Worm (Caenorhabditis elegans) whole organism, L3 larva: ENCODE measurements around the gene sdhd-1.

ENCODE experiments used
- R02D3.7 ChIP-seq: fragments of 150-350 bp; optimal IDR thresholded peaks from 2 replicates; lab custom pipeline; 2014; ENCODE audit warnings: missing biosample characterization, missing genetic modification characterization
- aly-2 ChIP-seq: fragments of 150-350 bp; optimal IDR thresholded peaks from 2 replicates; lab custom pipeline; 2014; ENCODE audit warnings: missing biosample characterization, missing genetic modification characterization
- ama-1 ChIP-seq: fragments of 150-350 bp; optimal IDR thresholded peaks from 2 replicates; lab custom pipeline; 2018
- ceh-16 ChIP-seq: sonication (generic microtip); optimal IDR thresholded peaks from 2 replicates; lab custom pipeline; 2017; ENCODE audit warnings: missing biosample characterization, missing genetic modification characterization
- ceh-28 ChIP-seq: fragments of 150-350 bp; optimal IDR thresholded peaks from 2 replicates; lab custom pipeline; 2014; ENCODE audit warnings: missing biosample characterization, missing genetic modification reagents, missing genetic modification characterization
- ceh-82 ChIP-seq: fragments of 150-350 bp; optimal IDR thresholded peaks from 2 replicates; lab custom pipeline; 2014; ENCODE audit warnings: missing biosample characterization, missing genetic modification characterization
- ceh-9 ChIP-seq: sonication (generic microtip); optimal IDR thresholded peaks from 2 replicates; lab custom pipeline; 2018; ENCODE audit warnings: missing biosample characterization, missing genetic modification characterization
- daf-12 ChIP-seq: fragments of 150-350 bp; optimal IDR thresholded peaks from 2 replicates; lab custom pipeline; 2014; ENCODE audit warnings: missing biosample characterization, missing genetic modification reagents, missing genetic modification characterization
- egl-27 ChIP-seq: sonication (generic microtip); optimal IDR thresholded peaks from 4 replicates; lab custom pipeline; 2017; ENCODE audit warnings: missing biosample characterization, missing genetic modification reagents, missing genetic modification characterization
- elt-1 ChIP-seq: fragments of 150-350 bp; optimal IDR thresholded peaks from 2 replicates; lab custom pipeline; 2014; ENCODE audit warnings: missing biosample characterization, missing genetic modification characterization
- elt-2 ChIP-seq: sonication (generic microtip); optimal IDR thresholded peaks from 2 replicates; lab custom pipeline; 2016; ENCODE audit warnings: missing genetic modification reagents, mild to moderate bottlenecking, missing genetic modification characterization, missing compliant biosample characterization
- elt-3 ChIP-seq, 3 experiments: fragments of 150-350 bp in 1 of 3; sonication (generic microtip) in 2 of 3; optimal IDR thresholded peaks; 2 replicates in 2 of 3; 4 replicates in 1 of 3; lab custom pipeline; 2014 to 2017; ENCODE audit warnings: missing biosample characterization in 3 of 3, missing genetic modification characterization in 3 of 3
- eor-1 ChIP-seq, 2 experiments: fragments of 150-350 bp; optimal IDR thresholded peaks; 2 replicates each; lab custom pipeline; 2014 to 2018; ENCODE audit warnings: missing biosample characterization in 2 of 2, missing genetic modification characterization in 2 of 2
- fkh-10 ChIP-seq: sonication (generic microtip); optimal IDR thresholded peaks from 2 replicates; lab custom pipeline; 2017; ENCODE audit warnings: missing biosample characterization, missing genetic modification reagents, missing genetic modification characterization
- fkh-2 ChIP-seq: fragments of 150-350 bp; optimal IDR thresholded peaks from 2 replicates; lab custom pipeline; 2014; ENCODE audit warnings: missing biosample characterization, missing genetic modification reagents, missing genetic modification characterization
- fos-1 ChIP-seq: fragments of 150-350 bp; optimal IDR thresholded peaks from 2 replicates; lab custom pipeline; 2014; ENCODE audit warnings: missing biosample characterization, missing genetic modification characterization
- jun-1 ChIP-seq: fragments of 150-350 bp; optimal IDR thresholded peaks from 2 replicates; lab custom pipeline; 2014; ENCODE audit warnings: missing biosample characterization, missing genetic modification reagents, missing genetic modification characterization
- lsy-12 ChIP-seq: sonication (generic microtip); optimal IDR thresholded peaks from 2 replicates; lab custom pipeline; 2016; ENCODE audit warnings: mild to moderate bottlenecking, missing genetic modification characterization, missing compliant biosample characterization
- mdl-1 ChIP-seq: fragments of 150-350 bp; optimal IDR thresholded peaks from 2 replicates; lab custom pipeline; 2014; ENCODE audit warnings: missing biosample characterization, missing genetic modification characterization
- mml-1 ChIP-seq: fragments of 150-350 bp; sonication (generic microtip); optimal IDR thresholded peaks from 3 replicates; lab custom pipeline; 2014; ENCODE audit warnings: missing biosample characterization, missing genetic modification characterization
- nfya-1 ChIP-seq: sonication (generic microtip); optimal IDR thresholded peaks from 2 replicates; lab custom pipeline; 2017; ENCODE audit warnings: missing genetic modification characterization, mild to moderate bottlenecking, missing compliant biosample characterization, antibody characterized with exemption, moderate library complexity; ENCODE audit not compliant: insufficient read depth
- nhr-12 ChIP-seq: fragments of 150-350 bp; optimal IDR thresholded peaks from 2 replicates; lab custom pipeline; 2014; ENCODE audit warnings: missing biosample characterization, missing genetic modification characterization
- nhr-23 ChIP-seq: fragments of 150-350 bp; optimal IDR thresholded peaks from 2 replicates; lab custom pipeline; 2014; ENCODE audit warnings: missing biosample characterization, missing genetic modification reagents, missing genetic modification characterization
- nhr-237 ChIP-seq: fragments of 150-350 bp; optimal IDR thresholded peaks from 2 replicates; lab custom pipeline; 2014; ENCODE audit warnings: missing biosample characterization, missing genetic modification characterization
- nhr-28 ChIP-seq: fragments of 150-350 bp; optimal IDR thresholded peaks from 2 replicates; lab custom pipeline; 2014; ENCODE audit warnings: missing biosample characterization, missing genetic modification characterization
- nhr-43 ChIP-seq: sonication (generic microtip); optimal IDR thresholded peaks from 2 replicates; lab custom pipeline; 2016; ENCODE audit warnings: mild to moderate bottlenecking, missing genetic modification characterization, missing compliant biosample characterization; ENCODE audit not compliant: poor library complexity, severe bottlenecking
- nhr-67 ChIP-seq: fragments of 150-350 bp; optimal IDR thresholded peaks from 2 replicates; lab custom pipeline; 2014; ENCODE audit warnings: missing biosample characterization, missing genetic modification characterization
- nhr-76 ChIP-seq: fragments of 150-350 bp; sonication (generic microtip); optimal IDR thresholded peaks from 5 replicates; lab custom pipeline; 2014; ENCODE audit warnings: missing biosample characterization, missing genetic modification characterization
- nhr-77 ChIP-seq: fragments of 150-350 bp; optimal IDR thresholded peaks from 2 replicates; lab custom pipeline; 2014; ENCODE audit warnings: missing biosample characterization, missing genetic modification characterization
- pha-4 ChIP-seq: fragments of 150-350 bp; optimal IDR thresholded peaks from 2 replicates; lab custom pipeline; 2014; ENCODE audit warnings: missing biosample characterization, missing genetic modification reagents, missing genetic modification characterization
- sea-2 ChIP-seq: fragments of 150-350 bp; sonication (generic microtip); optimal IDR thresholded peaks from 4 replicates; lab custom pipeline; 2014; ENCODE audit warnings: missing biosample characterization, missing genetic modification reagents, missing genetic modification characterization
- tbx-2 ChIP-seq: sonication (generic microtip); optimal IDR thresholded peaks from 2 replicates; lab custom pipeline; 2016; ENCODE audit warnings: mild to moderate bottlenecking, missing genetic modification characterization, missing compliant biosample characterization
- unc-62 ChIP-seq: fragments of 150-350 bp; sonication (generic microtip); optimal IDR thresholded peaks from 4 replicates; lab custom pipeline; 2014; ENCODE audit warnings: missing biosample characterization, missing genetic modification reagents, missing genetic modification characterization
- zag-1 ChIP-seq: fragments of 150-350 bp; optimal IDR thresholded peaks from 2 replicates; lab custom pipeline; 2014; ENCODE audit warnings: missing biosample characterization, missing genetic modification characterization
- ztf-11 ChIP-seq: fragments of 150-350 bp; optimal IDR thresholded peaks from 2 replicates; lab custom pipeline; 2014; ENCODE audit warnings: missing biosample characterization, missing genetic modification characterization

Gene sdhd-1

DNA sequence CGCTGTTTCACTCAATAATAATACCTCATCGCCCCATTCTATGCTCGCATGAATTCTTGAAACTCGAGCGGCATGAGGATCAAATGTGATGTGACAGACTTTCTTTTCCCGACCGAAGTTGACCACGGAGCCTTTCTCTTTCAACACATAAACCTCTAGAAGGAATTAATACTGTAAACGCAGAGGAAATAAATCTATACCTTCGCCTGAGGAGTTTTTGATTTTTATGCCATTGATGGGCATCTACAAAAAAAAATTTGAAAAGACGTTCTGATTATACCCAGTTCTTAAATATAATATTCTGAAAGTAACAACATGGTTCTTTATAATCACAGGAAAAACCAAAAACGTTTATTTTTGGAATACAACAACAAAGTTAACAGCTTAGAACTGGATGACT lies 46.5 kb upstream of the sdhd-1 start, which contains the start of gene nbs-1:
Gene nbs-1, minus strand, starts transcription at position 246 of the 400 bp plus-strand sequence.
- TF ChIP-seq jun-1 (tag; lab: Kevin White, UChicago) (no peak), aly-2 (tag; lab: Kevin White, UChicago) (no peak), ceh-16 (tag; lab: Kevin White, UChicago) (no peak), R02D3.7 (tag; lab: Kevin White, UChicago) (no peak), eor-1 (tag; optimal IDR thresholded peaks at IDR 0.05; lab: Kevin White, UChicago) (no peak), nhr-23 (tag; lab: Kevin White, UChicago) (no peak), fkh-10 (GFP tag; lab: Kevin White, UChicago) (no peak), daf-12 (tag; lab: Kevin White, UChicago) (no peak), lsy-12 (tag; lab: Kevin White, UChicago) (no peak), nhr-76 (tag; lab: Kevin White, UChicago) (no peak), fkh-2 (tag; lab: Kevin White, UChicago) (no peak), elt-3 (tag; optimal IDR thresholded peaks at IDR 0.05; lab: Kevin White, UChicago) (no peak), nhr-67 (tag; lab: Kevin White, UChicago) (no peak), pha-4 (tag; lab: Kevin White, UChicago) (no peak), mdl-1 (no peak), nhr-12 (no peak), fos-1 (tag; lab: Kevin White, UChicago) (no peak), egl-27 (tag; lab: Kevin White, UChicago) (no peak), mml-1 (tag; lab: Kevin White, UChicago) (no peak), sea-2 (GFP tag; lab: Kevin White, UChicago) (no peak)
- TF ChIP-seq, all 47 proteins: peak for 0

DNA sequence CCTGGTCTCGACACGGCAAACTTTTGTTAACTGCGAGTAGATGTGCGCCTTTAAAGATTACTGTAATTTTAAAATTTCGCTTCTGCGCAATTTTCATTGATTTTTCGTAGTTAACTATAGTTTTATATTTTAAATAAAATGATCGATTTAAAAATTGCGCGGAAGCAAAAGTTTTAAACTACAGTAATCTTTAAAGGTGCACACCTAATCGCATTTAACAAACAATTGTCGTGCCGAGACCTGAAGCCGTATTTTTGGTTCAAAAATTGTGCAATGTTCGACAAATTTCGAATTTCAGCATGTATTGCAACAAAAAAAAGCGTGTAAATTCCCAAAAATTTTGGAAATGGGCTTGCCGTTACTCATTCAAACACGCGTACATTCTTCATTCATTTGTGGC lies 44.7 kb upstream of the sdhd-1 start:
- TF ChIP-seq sea-2 (GFP tag; lab: Kevin White, UChicago) (no peak), ceh-28 (tag; lab: Kevin White, UChicago) (no peak), ceh-82 (tag; lab: Kevin White, UChicago) (no peak), nfya-1 (tag; lab: Kevin White, UChicago) (no peak), R02D3.7 (tag; lab: Kevin White, UChicago) (no peak), elt-2 (tag; lab: Kevin White, UChicago) (no peak), elt-1 (no peak), ceh-9 (tag; lab: Kevin White, UChicago) (no peak), nhr-12 (no peak), ama-1 (lab: Kevin White, UChicago) (no peak), daf-12 (tag; lab: Kevin White, UChicago) (no peak), unc-62 (GFP tag; lab: Kevin White, UChicago) (no peak), zag-1 (no peak), nhr-77 (tag; lab: Kevin White, UChicago) (no peak), ztf-11 (tag; lab: Kevin White, UChicago) (no peak), ceh-16 (tag; lab: Kevin White, UChicago) (no peak), mdl-1 (no peak), nhr-28 (tag; lab: Kevin White, UChicago) (no peak), nhr-237 (tag; lab: Kevin White, UChicago) (no peak)

DNA sequence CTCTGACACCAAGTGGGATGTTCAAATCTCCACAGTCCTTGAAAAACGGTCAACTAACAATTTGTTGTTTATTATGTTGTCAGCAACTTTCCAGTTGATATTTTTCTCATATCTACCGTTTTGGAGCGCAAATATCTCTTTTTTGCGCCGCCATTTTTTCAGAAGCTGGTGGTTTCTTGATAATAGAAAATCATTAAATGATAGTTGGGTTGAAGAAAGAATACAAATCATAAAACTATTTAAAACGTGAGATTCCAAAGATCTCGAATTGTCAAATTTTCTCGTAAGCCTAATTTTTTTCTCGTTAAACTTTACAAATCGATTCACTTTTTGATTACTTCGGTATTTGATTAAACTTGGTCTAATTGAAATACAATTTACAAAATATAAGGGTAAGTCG lies 42.7 kb upstream of the sdhd-1 start, which contains the start of gene rpl-42:
Gene rpl-42, plus strand, starts transcription at position 301 of the 400 bp plus-strand sequence.
- TF ChIP-seq nhr-43 (no peak), daf-12 (tag; lab: Kevin White, UChicago) (no peak), nfya-1 (tag; lab: Kevin White, UChicago) (no peak), nhr-237 (tag; lab: Kevin White, UChicago) (no peak), tbx-2 (tag; lab: Kevin White, UChicago) (no peak), lsy-12 (tag; lab: Kevin White, UChicago) (no peak), fkh-10 (GFP tag; lab: Kevin White, UChicago) (no peak), unc-62 (GFP tag; lab: Kevin White, UChicago) (no peak), egl-27 (tag; lab: Kevin White, UChicago) (no peak)

DNA sequence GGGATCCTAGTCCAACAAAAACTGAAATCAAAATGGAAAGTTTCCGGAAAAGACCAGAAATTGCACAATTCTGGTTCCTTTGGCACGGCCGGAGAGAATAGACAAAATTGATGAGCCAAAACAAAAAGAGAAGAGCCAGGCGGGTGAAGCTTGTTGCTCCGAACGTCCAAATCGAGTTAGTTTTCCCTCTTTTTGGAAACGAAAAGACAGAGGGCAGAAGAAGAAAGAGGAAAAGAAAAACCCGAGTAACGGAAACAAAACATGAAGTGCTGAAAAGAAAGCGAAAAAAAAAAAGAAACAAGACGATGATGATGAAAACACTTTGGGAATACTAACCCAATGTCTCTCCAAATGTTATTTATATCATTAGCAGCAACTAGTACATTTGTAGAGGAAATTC lies 41.9 kb upstream of the sdhd-1 start:
- TF ChIP-seq tbx-2 (tag; lab: Kevin White, UChicago) = no peak
- TF ChIP-seq fkh-10 (GFP tag; lab: Kevin White, UChicago) = peak; percentile 22
- peak; percentile 16 for TF ChIP-seq nfya-1 (tag; lab: Kevin White, UChicago)
- TF ChIP-seq pha-4 (tag; lab: Kevin White, UChicago) = no peak
- no peak for TF ChIP-seq R02D3.7 (tag; lab: Kevin White, UChicago)
- TF ChIP-seq nhr-23 (tag; lab: Kevin White, UChicago) = no peak
- TF ChIP-seq fkh-2 (tag; lab: Kevin White, UChicago) = no peak
